Worm (Caenorhabditis elegans) whole organism, L1 larva: ENCODE results near the gene F58E6.5.

Experiments used
- aly-2 ChIP-seq: fragments of 150-350 bp; optimal IDR thresholded peaks from 2 replicates; lab custom pipeline; 2014; ENCODE audit warnings: missing biosample characterization, missing genetic modification characterization
- ama-1 ChIP-seq: fragments of 150-350 bp; optimal IDR thresholded peaks from 2 replicates; lab custom pipeline; 2014
- irx-1 ChIP-seq: sonication (generic microtip); optimal IDR thresholded peaks from 2 replicates; lab custom pipeline; 2016; ENCODE audit warnings: missing genetic modification characterization, missing compliant biosample characterization
- lin-15B ChIP-seq: fragments of 150-350 bp; sonication (generic microtip); optimal IDR thresholded peaks from 3 replicates; lab custom pipeline; 2014; ENCODE audit warnings: missing biosample characterization, missing genetic modification characterization
- lin-35 ChIP-seq, 2 experiments: fragments of 150-350 bp; optimal IDR thresholded peaks; 2 replicates each; lab custom pipeline; 2014; ENCODE audit warnings: missing biosample characterization in 2 of 2, missing genetic modification characterization in 2 of 2, missing genetic modification reagents in 2 of 2
- mdl-1 ChIP-seq, 2 experiments: fragments of 150-350 bp; optimal IDR thresholded peaks; 2 replicates each; lab custom pipeline; 2014 to 2017; ENCODE audit warnings: missing biosample characterization in 2 of 2, missing genetic modification characterization in 2 of 2, inconsistent platforms in 1 of 2
- nhr-12 ChIP-seq: sonication (generic microtip); optimal IDR thresholded peaks from 2 replicates; lab custom pipeline; 2017; ENCODE audit warnings: missing biosample characterization, missing genetic modification characterization
- nhr-77 ChIP-seq: fragments of 150-350 bp; optimal IDR thresholded peaks from 2 replicates; lab custom pipeline; 2014; ENCODE audit warnings: missing biosample characterization, missing genetic modification characterization
- nhr-84 ChIP-seq: sonication (generic microtip); optimal IDR thresholded peaks from 2 replicates; lab custom pipeline; 2017; ENCODE audit warnings: missing biosample characterization, missing genetic modification characterization
- pag-3 ChIP-seq: sonication (generic microtip); optimal IDR thresholded peaks from 2 replicates; lab custom pipeline; 2017; ENCODE audit warnings: missing genetic modification characterization, mild to moderate bottlenecking, missing compliant biosample characterization, antibody characterized with exemption, borderline replicate concordance; ENCODE audit not compliant: insufficient read depth
- snpc-4 ChIP-seq: fragments of 150-350 bp; optimal IDR thresholded peaks from 2 replicates; lab custom pipeline; 2014; ENCODE audit warnings: missing biosample characterization, missing genetic modification characterization
- unc-30 ChIP-seq: sonication (generic microtip); optimal IDR thresholded peaks from 2 replicates; lab custom pipeline; 2017; ENCODE audit warnings: missing biosample characterization, missing genetic modification characterization
- zag-1 ChIP-seq: fragments of 150-350 bp; optimal IDR thresholded peaks from 2 replicates; lab custom pipeline; 2014; ENCODE audit warnings: missing biosample characterization, missing genetic modification characterization

DNA sequence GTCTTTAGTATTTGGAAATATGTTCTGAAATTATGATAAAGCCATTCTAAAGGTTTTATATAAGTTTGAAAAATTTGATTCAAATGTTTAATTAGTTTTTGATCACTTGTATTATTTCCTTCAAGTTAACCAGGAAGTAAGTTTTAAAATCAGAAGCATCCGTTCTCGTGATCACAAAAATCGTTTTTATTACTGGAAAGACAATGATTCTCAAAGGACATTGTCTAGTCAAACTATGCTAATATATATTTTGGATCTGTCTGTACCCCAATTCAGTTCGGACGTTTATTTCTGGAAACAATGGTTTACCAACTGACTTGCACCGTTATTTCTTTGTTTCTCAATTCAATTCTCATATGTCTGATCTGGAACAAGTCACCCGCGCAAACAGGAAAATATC is 38.0 kb downstream of the F58E6.5 start, which contains the start of gene str-188:
- TF ChIP-seq zag-1, result no peak
- TF ChIP-seq lin-15B (tag; lab: Kevin White, UChicago), result no peak
- no peak for TF ChIP-seq nhr-12
- TF ChIP-seq snpc-4 (tag; lab: Kevin White, UChicago), result no peak
- no peak for TF ChIP-seq nhr-77 (tag; lab: Kevin White, UChicago)
- no peak for TF ChIP-seq pag-3 (tag; lab: Kevin White, UChicago)
- no peak for TF ChIP-seq unc-30
- TF ChIP-seq lin-35 (GFP tag; optimal IDR thresholded peaks at IDR 0.05; lab: Kevin White, UChicago), result no peak
- TF ChIP-seq irx-1 (tag; lab: Kevin White, UChicago), result no peak
- TF ChIP-seq mdl-1 (tag; optimal IDR thresholded peaks at IDR 0.05; lab: Kevin White, UChicago), result no peak
- no peak for TF ChIP-seq aly-2 (tag; lab: Kevin White, UChicago)
- no peak for TF ChIP-seq ama-1 (lab: Kevin White, UChicago)
- no peak for TF ChIP-seq nhr-84
